Worm (Caenorhabditis elegans) whole organism, L3 larva: ENCODE data around the gene lgc-54.

Experiments used
- R02D3.7 ChIP-seq: fragments of 150-350 bp; optimal IDR thresholded peaks from 2 replicates; lab custom pipeline; 2014; ENCODE audit warnings: missing biosample characterization, missing genetic modification characterization
- ZK546.5 ChIP-seq: sonication (generic microtip); optimal IDR thresholded peaks from 2 replicates; lab custom pipeline; 2017; ENCODE audit warnings: missing biosample characterization, missing genetic modification characterization
- aly-2 ChIP-seq: fragments of 150-350 bp; optimal IDR thresholded peaks from 2 replicates; lab custom pipeline; 2014; ENCODE audit warnings: missing biosample characterization, missing genetic modification characterization
- ceh-16 ChIP-seq: sonication (generic microtip); optimal IDR thresholded peaks from 2 replicates; lab custom pipeline; 2017; ENCODE audit warnings: missing biosample characterization, missing genetic modification characterization
- ceh-28 ChIP-seq: fragments of 150-350 bp; optimal IDR thresholded peaks from 2 replicates; lab custom pipeline; 2014; ENCODE audit warnings: missing biosample characterization, missing genetic modification reagents, missing genetic modification characterization
- ceh-82 ChIP-seq: fragments of 150-350 bp; optimal IDR thresholded peaks from 2 replicates; lab custom pipeline; 2014; ENCODE audit warnings: missing biosample characterization, missing genetic modification characterization
- ceh-9 ChIP-seq: sonication (generic microtip); optimal IDR thresholded peaks from 2 replicates; lab custom pipeline; 2018; ENCODE audit warnings: missing biosample characterization, missing genetic modification characterization
- daf-12 ChIP-seq: fragments of 150-350 bp; optimal IDR thresholded peaks from 2 replicates; lab custom pipeline; 2014; ENCODE audit warnings: missing biosample characterization, missing genetic modification reagents, missing genetic modification characterization
- egl-27 ChIP-seq: sonication (generic microtip); optimal IDR thresholded peaks from 4 replicates; lab custom pipeline; 2017; ENCODE audit warnings: missing biosample characterization, missing genetic modification reagents, missing genetic modification characterization
- egl-5 ChIP-seq: fragments of 150-350 bp; optimal IDR thresholded peaks from 2 replicates; lab custom pipeline; 2017; ENCODE audit warnings: missing biosample characterization, missing genetic modification reagents, missing genetic modification characterization, inconsistent platforms
- elt-1 ChIP-seq: fragments of 150-350 bp; optimal IDR thresholded peaks from 2 replicates; lab custom pipeline; 2014; ENCODE audit warnings: missing biosample characterization, missing genetic modification characterization
- elt-2 ChIP-seq: sonication (generic microtip); optimal IDR thresholded peaks from 2 replicates; lab custom pipeline; 2016; ENCODE audit warnings: missing genetic modification reagents, mild to moderate bottlenecking, missing genetic modification characterization, missing compliant biosample characterization
- elt-3 ChIP-seq, 3 experiments: fragments of 150-350 bp in 1 of 3; sonication (generic microtip) in 2 of 3; optimal IDR thresholded peaks; 2 replicates in 2 of 3; 4 replicates in 1 of 3; lab custom pipeline; 2014 to 2017; ENCODE audit warnings: missing biosample characterization in 3 of 3, missing genetic modification characterization in 3 of 3
- fkh-10 ChIP-seq: sonication (generic microtip); optimal IDR thresholded peaks from 2 replicates; lab custom pipeline; 2017; ENCODE audit warnings: missing biosample characterization, missing genetic modification reagents, missing genetic modification characterization
- fkh-2 ChIP-seq: fragments of 150-350 bp; optimal IDR thresholded peaks from 2 replicates; lab custom pipeline; 2014; ENCODE audit warnings: missing biosample characterization, missing genetic modification reagents, missing genetic modification characterization
- hmg-11 ChIP-seq: sonication (generic microtip); optimal IDR thresholded peaks from 2 replicates; lab custom pipeline; 2016; ENCODE audit warnings: missing genetic modification characterization, missing compliant biosample characterization
- jun-1 ChIP-seq: fragments of 150-350 bp; optimal IDR thresholded peaks from 2 replicates; lab custom pipeline; 2014; ENCODE audit warnings: missing biosample characterization, missing genetic modification reagents, missing genetic modification characterization
- lin-39 ChIP-seq: fragments of 150-350 bp; optimal IDR thresholded peaks from 2 replicates; lab custom pipeline; 2018; ENCODE audit warnings: missing biosample characterization, missing genetic modification reagents, missing genetic modification characterization
- mdl-1 ChIP-seq: fragments of 150-350 bp; optimal IDR thresholded peaks from 2 replicates; lab custom pipeline; 2014; ENCODE audit warnings: missing biosample characterization, missing genetic modification characterization
- nfya-1 ChIP-seq: sonication (generic microtip); optimal IDR thresholded peaks from 2 replicates; lab custom pipeline; 2017; ENCODE audit warnings: missing genetic modification characterization, mild to moderate bottlenecking, missing compliant biosample characterization, antibody characterized with exemption, moderate library complexity; ENCODE audit not compliant: insufficient read depth
- nhr-11 ChIP-seq: fragments of 150-350 bp; optimal IDR thresholded peaks from 2 replicates; lab custom pipeline; 2014; ENCODE audit warnings: missing biosample characterization, missing genetic modification characterization
- nhr-12 ChIP-seq: fragments of 150-350 bp; optimal IDR thresholded peaks from 2 replicates; lab custom pipeline; 2014; ENCODE audit warnings: missing biosample characterization, missing genetic modification characterization
- nhr-237 ChIP-seq: fragments of 150-350 bp; optimal IDR thresholded peaks from 2 replicates; lab custom pipeline; 2014; ENCODE audit warnings: missing biosample characterization, missing genetic modification characterization
- nhr-25 ChIP-seq: sonication (generic microtip); optimal IDR thresholded peaks from 2 replicates; lab custom pipeline; 2017; ENCODE audit warnings: missing biosample characterization, missing genetic modification characterization
- nhr-28 ChIP-seq: fragments of 150-350 bp; optimal IDR thresholded peaks from 2 replicates; lab custom pipeline; 2014; ENCODE audit warnings: missing biosample characterization, missing genetic modification characterization
- nhr-43 ChIP-seq: sonication (generic microtip); optimal IDR thresholded peaks from 2 replicates; lab custom pipeline; 2016; ENCODE audit warnings: mild to moderate bottlenecking, missing genetic modification characterization, missing compliant biosample characterization; ENCODE audit not compliant: poor library complexity, severe bottlenecking
- nhr-67 ChIP-seq: fragments of 150-350 bp; optimal IDR thresholded peaks from 2 replicates; lab custom pipeline; 2014; ENCODE audit warnings: missing biosample characterization, missing genetic modification characterization
- nhr-76 ChIP-seq: fragments of 150-350 bp; sonication (generic microtip); optimal IDR thresholded peaks from 5 replicates; lab custom pipeline; 2014; ENCODE audit warnings: missing biosample characterization, missing genetic modification characterization
- nhr-77 ChIP-seq: fragments of 150-350 bp; optimal IDR thresholded peaks from 2 replicates; lab custom pipeline; 2014; ENCODE audit warnings: missing biosample characterization, missing genetic modification characterization
- pha-4 ChIP-seq: fragments of 150-350 bp; optimal IDR thresholded peaks from 2 replicates; lab custom pipeline; 2014; ENCODE audit warnings: missing biosample characterization, missing genetic modification reagents, missing genetic modification characterization
- pqm-1 ChIP-seq: fragments of 150-350 bp; optimal IDR thresholded peaks from 2 replicates; lab custom pipeline; 2017; ENCODE audit warnings: missing biosample characterization, missing genetic modification characterization, inconsistent platforms
- sea-2 ChIP-seq: fragments of 150-350 bp; sonication (generic microtip); optimal IDR thresholded peaks from 4 replicates; lab custom pipeline; 2014; ENCODE audit warnings: missing biosample characterization, missing genetic modification reagents, missing genetic modification characterization
- skn-1 ChIP-seq: fragments of 150-350 bp; optimal IDR thresholded peaks from 2 replicates; lab custom pipeline; 2014; ENCODE audit warnings: missing biosample characterization, missing genetic modification characterization
- snpc-4 ChIP-seq: fragments of 150-350 bp; optimal IDR thresholded peaks from 2 replicates; lab custom pipeline; 2014; ENCODE audit warnings: missing biosample characterization, missing genetic modification characterization
- tbx-2 ChIP-seq: sonication (generic microtip); optimal IDR thresholded peaks from 2 replicates; lab custom pipeline; 2016; ENCODE audit warnings: mild to moderate bottlenecking, missing genetic modification characterization, missing compliant biosample characterization
- unc-39 ChIP-seq: sonication (generic microtip); optimal IDR thresholded peaks from 4 replicates; lab custom pipeline; 2017; ENCODE audit warnings: missing biosample characterization, missing genetic modification characterization
- unc-62 ChIP-seq: fragments of 150-350 bp; sonication (generic microtip); optimal IDR thresholded peaks from 4 replicates; lab custom pipeline; 2014; ENCODE audit warnings: missing biosample characterization, missing genetic modification reagents, missing genetic modification characterization
- ztf-11 ChIP-seq: fragments of 150-350 bp; optimal IDR thresholded peaks from 2 replicates; lab custom pipeline; 2014; ENCODE audit warnings: missing biosample characterization, missing genetic modification characterization

Gene lgc-54

ce11 chrV:6813862-6814261 is 32.5 kb downstream of the lgc-54 start:
- TF ChIP-seq nhr-76 (no peak), elt-3 (tag; optimal IDR thresholded peaks at IDR 0.05; lab: Kevin White, UChicago) (no peak), nhr-11 (tag; lab: Kevin White, UChicago) (no peak), unc-62 (no peak), ceh-16 (no peak), pqm-1 (tag; lab: Kevin White, UChicago) (no peak), tbx-2 (tag; lab: Kevin White, UChicago) (no peak), nhr-237 (no peak), jun-1 (tag; lab: Kevin White, UChicago) (no peak), nhr-77 (tag; lab: Kevin White, UChicago) (no peak), fkh-2 (tag; lab: Kevin White, UChicago) (no peak)
- TF ChIP-seq, all 47 proteins: peak for 0

- TF ChIP-seq nfya-1 (tag; lab: Kevin White, UChicago) (no peak), pqm-1 (tag; lab: Kevin White, UChicago) (peak; percentile 77), nhr-25 (no peak), daf-12 (no peak), mdl-1 (tag; lab: Kevin White, UChicago) (no peak), elt-2 (tag; lab: Kevin White, UChicago) (peak; percentile 77), unc-39 (tag; lab: Kevin White, UChicago) (no peak), nhr-67 (tag; lab: Kevin White, UChicago) (no peak), ceh-28 (tag; lab: Kevin White, UChicago) (no peak)
- TF ChIP-seq, all 47 proteins: peak for 2
Observed at ce11 chrV:6811863-6812262, 34.5 kb downstream of the lgc-54 start.

ce11 chrV:6810091-6810490 is 36.3 kb downstream of the lgc-54 start:
- TF ChIP-seq nhr-25 (no peak), pqm-1 (tag; lab: Kevin White, UChicago) (peak; percentile 21), pha-4 (peak; percentile 11), elt-2 (tag; lab: Kevin White, UChicago) (peak; percentile 54)

ce11 chrV:6808962-6809361 is 37.4 kb downstream of the lgc-54 start, which contains the start of gene dmsr-16:
Gene dmsr-16 (minus strand): TSS chrV:6809062.
- TF ChIP-seq nhr-43 (tag; lab: Kevin White, UChicago) (no peak), R02D3.7 (no peak), lin-39 (tag; lab: Kevin White, UChicago) (no peak), nhr-76 (no peak), nhr-12 (no peak), sea-2 (GFP tag; lab: Kevin White, UChicago) (no peak), mdl-1 (tag; lab: Kevin White, UChicago) (no peak), hmg-11 (tag; lab: Kevin White, UChicago) (no peak), ZK546.5 (tag; lab: Kevin White, UChicago) (no peak), fkh-10 (GFP tag; lab: Kevin White, UChicago) (no peak), fkh-2 (tag; lab: Kevin White, UChicago) (no peak), elt-1 (tag; lab: Kevin White, UChicago) (no peak)

- TF ChIP-seq nhr-76 (no peak), nfya-1 (tag; lab: Kevin White, UChicago) (no peak), ceh-82 (no peak), egl-27 (tag; lab: Kevin White, UChicago) (no peak), aly-2 (tag; lab: Kevin White, UChicago) (no peak), egl-5 (tag; lab: Kevin White, UChicago) (no peak), mdl-1 (tag; lab: Kevin White, UChicago) (no peak), ZK546.5 (tag; lab: Kevin White, UChicago) (no peak), ztf-11 (tag; lab: Kevin White, UChicago) (no peak), nhr-28 (no peak), fkh-2 (tag; lab: Kevin White, UChicago) (no peak), ceh-9 (no peak), nhr-11 (tag; lab: Kevin White, UChicago) (no peak), nhr-237 (no peak), skn-1 (tag; lab: Kevin White, UChicago) (no peak), nhr-67 (tag; lab: Kevin White, UChicago) (no peak), snpc-4 (tag; lab: Kevin White, UChicago) (no peak)
Observed at ce11 chrV:6806340-6806739, 40.1 kb downstream of the lgc-54 start, which contains the start of gene dmsr-12. Gene dmsr-12 (minus strand): TSS chrV:6806440.
